Fruit fly (Drosophila melanogaster) whole organism, larva: ENCODE measurements around the gene CG2017.
A peak's percentile ranks its signal among the peaks of the same experiment; 100 is the strongest.

Experiments
- noc ChIP-seq: fragments of 200-800 bp; sonication (Bioruptor generic); optimal IDR thresholded peaks from 3 replicates; lab custom pipeline; 2019; ENCODE audit warnings: missing biosample characterization, mild to moderate bottlenecking, missing genetic modification characterization, moderate library complexity

Gene CG2017

DNA sequence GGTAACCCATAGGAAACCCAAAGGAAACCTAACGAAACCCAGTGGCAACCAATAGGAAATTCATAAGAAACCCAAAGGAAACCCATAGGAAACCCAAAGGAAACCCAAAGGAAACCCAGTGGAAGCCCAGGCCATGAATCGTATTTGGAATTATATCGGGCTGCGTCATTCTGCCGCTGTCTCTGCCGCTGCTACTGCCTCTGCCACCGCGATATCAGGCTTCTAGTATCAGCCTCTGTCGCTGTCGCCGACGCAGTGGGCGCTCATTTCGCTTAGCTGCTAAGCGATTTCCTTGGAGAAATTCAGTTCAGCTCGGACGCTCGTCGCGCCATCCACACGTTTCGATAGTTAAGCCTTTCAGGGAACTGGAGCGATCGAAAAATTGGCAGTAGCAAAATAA lies 30.9 kb downstream of the CG2017 start, which contains the start of gene CG1208:
TSS of gene CG1208 (plus strand) at position 301 of the 400 bp plus-strand sequence.
- TF ChIP-seq noc (tag; lab: Kevin White, UChicago): no peak

DNA sequence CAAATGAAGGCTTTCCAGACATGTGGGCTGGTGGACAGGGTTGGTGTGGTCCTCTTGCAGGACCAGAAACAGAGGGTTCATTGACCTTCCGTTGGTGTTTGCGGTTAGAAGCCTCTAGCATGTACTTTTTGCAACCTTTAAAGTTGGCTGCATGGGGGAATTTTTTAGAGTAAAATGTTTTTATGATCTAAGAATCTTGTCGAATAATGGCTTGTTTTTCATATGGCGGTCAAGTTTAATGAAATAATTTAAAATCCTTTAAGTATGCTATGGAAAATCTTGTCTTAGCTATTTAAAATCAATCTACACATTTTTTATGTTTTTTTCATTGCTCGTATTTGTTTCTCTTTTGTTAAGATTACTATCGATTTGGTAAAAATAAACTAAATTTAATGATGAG lies 32.4 kb downstream of the CG2017 start, which contains the start of gene glob3:
TSS of gene glob3 (plus strand) at position 301 of the 400 bp plus-strand sequence.
- no peak for TF ChIP-seq noc (tag; lab: Kevin White, UChicago)

DNA sequence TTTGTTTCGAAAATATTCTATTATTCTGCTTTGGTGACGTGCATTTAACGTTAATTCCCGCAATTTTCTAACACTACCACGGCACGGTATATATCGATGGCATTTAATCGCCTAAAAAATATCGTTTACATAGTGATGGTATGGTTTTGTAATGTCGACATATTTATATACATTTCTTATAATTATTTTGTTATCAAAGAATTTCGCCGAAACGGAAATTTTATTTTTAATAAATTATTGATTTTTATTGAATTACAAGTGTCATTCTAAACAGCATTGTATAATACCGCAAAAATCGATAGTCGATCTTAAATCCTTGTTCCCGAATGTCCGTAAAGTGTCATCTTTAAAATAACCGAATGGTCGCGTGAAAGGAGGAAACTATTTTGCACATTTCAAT lies 37.7 kb downstream of the CG2017 start, which contains the start of the genes Sec20 and dgrn:
TSS of gene Sec20 (minus strand) at position 77 of the 400 bp plus-strand sequence.
TSS of gene dgrn (plus strand) at position 160 of the 400 bp plus-strand sequence.
- TF ChIP-seq noc (tag; lab: Kevin White, UChicago): peak; percentile 53

DNA sequence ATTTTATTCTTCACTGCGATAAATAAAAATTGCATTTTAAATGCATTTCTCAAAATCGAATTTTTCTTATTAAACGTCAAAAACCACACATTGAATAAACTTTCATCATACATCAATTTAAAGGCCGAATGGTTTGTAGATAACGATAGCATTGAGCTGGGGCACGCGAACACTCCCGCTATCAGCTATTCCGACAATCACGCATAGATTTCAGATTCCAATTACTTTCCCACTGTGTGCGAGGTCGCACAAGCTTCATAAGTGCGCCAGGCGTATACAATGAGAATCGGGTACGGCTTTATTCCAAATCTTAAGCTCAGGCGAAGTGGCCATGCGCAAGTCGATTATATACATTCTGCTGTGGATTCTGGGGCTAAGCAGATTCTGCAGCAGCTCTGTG lies 40.5 kb downstream of the CG2017 start, which contains the start of gene CG46303:
TSS of gene CG46303 (plus strand) at position 223 of the 400 bp plus-strand sequence.
- TF ChIP-seq noc (tag; lab: Kevin White, UChicago): peak; percentile 56

DNA sequence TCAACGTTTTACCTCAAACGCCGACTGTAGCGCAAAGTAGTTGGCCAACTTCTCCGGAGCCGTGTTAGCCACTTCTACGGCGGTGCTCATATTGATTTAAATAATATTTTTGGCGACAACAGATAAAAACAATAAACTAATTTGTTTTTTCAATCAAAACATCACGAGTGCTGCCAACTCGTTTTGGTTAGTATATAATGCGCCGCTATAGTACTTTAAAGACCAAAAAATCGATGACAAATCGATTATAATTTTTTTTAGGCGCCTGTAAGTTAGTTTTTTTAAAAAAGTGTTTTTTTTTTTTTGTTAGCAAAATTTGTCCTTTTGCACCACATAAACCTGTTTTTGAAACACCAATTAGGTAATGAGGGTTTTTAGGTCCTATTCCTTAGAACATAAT lies 41.0 kb downstream of the CG2017 start, which contains the start of gene Hpr1:
TSS of gene Hpr1 (minus strand) at position 198 of the 400 bp plus-strand sequence.
- TF ChIP-seq noc (tag; lab: Kevin White, UChicago): no peak

DNA sequence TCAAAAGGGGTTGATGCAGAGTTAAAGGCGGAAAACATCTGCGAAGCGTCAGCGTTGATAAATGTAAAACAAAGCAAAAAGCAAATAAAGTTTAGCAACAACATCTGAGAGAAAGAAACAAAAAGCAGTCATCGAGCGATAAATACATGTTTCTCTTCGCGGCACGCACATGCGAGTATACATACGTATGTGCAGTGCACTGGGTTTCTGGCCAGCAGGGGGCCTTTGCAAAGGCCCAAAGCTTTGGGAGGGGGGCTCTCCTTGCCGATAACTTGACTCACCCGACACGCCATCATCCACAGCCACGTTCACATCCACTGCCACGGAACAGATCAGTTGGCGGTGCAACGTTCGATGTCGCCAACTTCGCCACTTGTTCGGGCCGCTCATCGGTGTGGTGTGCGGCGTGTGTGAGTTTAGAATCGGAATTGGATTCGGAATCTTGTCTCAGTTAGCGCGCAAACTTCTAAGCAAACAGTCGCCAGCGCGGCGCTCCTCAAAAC lies 49.0 kb downstream of the CG2017 start, which contains the start of gene CG42675:
TSS of gene CG42675 (plus strand) at position 453 of the 503 bp plus-strand sequence.
- TF ChIP-seq noc (tag; lab: Kevin White, UChicago): no peak
